Fruit fly (Drosophila melanogaster) whole organism, wandering third instar larva: ENCODE results near the gene tutl.

Experiments
- CG9705 ChIP-seq: fragments of 200-800 bp; sonication (Bioruptor generic); optimal IDR thresholded peaks from 2 replicates; lab custom pipeline; 2018; ENCODE audit warnings: missing biosample characterization, mild to moderate bottlenecking, missing genetic modification characterization
- Dfd ChIP-seq: fragments of >200 bp; optimal IDR thresholded peaks from 2 replicates; lab custom pipeline; 2017; ENCODE audit warnings: missing biosample characterization, missing genetic modification characterization
- HLH106 ChIP-seq: fragments of 200-800 bp; optimal IDR thresholded peaks from 3 replicates; lab custom pipeline; 2019; ENCODE audit warnings: missing biosample characterization, mild to moderate bottlenecking, missing genetic modification characterization, moderate library complexity
- Hr78 ChIP-seq: fragments of >200 bp; optimal IDR thresholded peaks from 2 replicates; lab custom pipeline; 2017; ENCODE audit warnings: missing biosample characterization, missing genetic modification characterization
- Jra ChIP-seq: sonication (Bioruptor generic); optimal IDR thresholded peaks from 2 replicates; lab custom pipeline; 2016; ENCODE audit warnings: missing biosample characterization, missing genetic modification characterization
- Myc ChIP-seq: fragments of >200 bp; optimal IDR thresholded peaks from 2 replicates; lab custom pipeline; 2017
- OdsH ChIP-seq: fragments of 200-800 bp; sonication (Bioruptor generic); optimal IDR thresholded peaks from 2 replicates; lab custom pipeline; 2016; ENCODE audit warnings: missing biosample characterization, mild to moderate bottlenecking, missing genetic modification characterization
- Vsx2 ChIP-seq: fragments of 200-300, 225-300 bp; sonication (Bioruptor generic); optimal IDR thresholded peaks from 2 replicates; lab custom pipeline; 2018; ENCODE audit warnings: missing biosample characterization, missing genetic modification characterization; ENCODE audit not compliant: partially characterized antibody
- br ChIP-seq: fragments of 200-800 bp; sonication (Bioruptor generic); optimal IDR thresholded peaks from 2 replicates; lab custom pipeline; 2016; ENCODE audit warnings: missing biosample characterization, missing genetic modification characterization
- dmrt93B ChIP-seq: fragments of 200-800 bp; sonication (Bioruptor generic); optimal IDR thresholded peaks from 2 replicates; lab custom pipeline; 2018; ENCODE audit warnings: missing biosample characterization, mild to moderate bottlenecking, missing genetic modification characterization
- fru ChIP-seq: fragments of 200-800 bp; sonication (Bioruptor generic); optimal IDR thresholded peaks from 3 replicates; lab custom pipeline; 2016; ENCODE audit warnings: missing biosample characterization, mild to moderate bottlenecking, missing genetic modification characterization
- pan ChIP-seq: fragments of >200 bp; optimal IDR thresholded peaks from 2 replicates; lab custom pipeline; 2017
- sage ChIP-seq: fragments of 200-800 bp; sonication (Bioruptor generic); optimal IDR thresholded peaks from 2 replicates; lab custom pipeline; 2016; ENCODE audit warnings: missing biosample characterization, mild to moderate bottlenecking, missing genetic modification characterization

dm6 chr2L:4286014-4286527 lies 3.1 kb downstream of the tutl start:
- TF ChIP-seq Jra (GFP tag; lab: Kevin White, UChicago), result no peak
- TF ChIP-seq CG9705 (GFP tag; lab: Kevin White, UChicago), result no peak
- TF ChIP-seq dmrt93B, result no peak
- TF ChIP-seq br (GFP tag; lab: Kevin White, UChicago), result no peak
- TF ChIP-seq pan, result no peak
- no peak for TF ChIP-seq sage (GFP tag; lab: Kevin White, UChicago)
- TF ChIP-seq Myc (lab: Kevin White, UChicago), result no peak
- no peak for TF ChIP-seq fru (GFP tag; lab: Kevin White, UChicago)
- TF ChIP-seq HLH106 (tag; lab: Kevin White, UChicago), result no peak
- no peak for TF ChIP-seq Vsx2 (GFP tag; lab: Kevin White, UChicago)
- no peak for TF ChIP-seq Hr78 (GFP tag; lab: Kevin White, UChicago)
- TF ChIP-seq Dfd, result no peak
- no peak for TF ChIP-seq OdsH (GFP tag; lab: Kevin White, UChicago)
